Worm (Caenorhabditis elegans): ENCODE data around the gene F46B3.14.

- TF ChIP-seq T22C8.4 (GFP tag; IDR thresholded peaks at IDR 0.05) (no peak), flt-1 (GFP tag; IDR thresholded peaks at IDR 0.05) (no peak)
These were observed 5.9 kb downstream of the F46B3.14 start for ce11 chrV:20625260-20625659.

Data from whole organism, midembryonic.